Worm (Caenorhabditis elegans): Measurements from ENCODE around the gene pgl-1.

The pgl-1 gene

ce11 chrIV:6978625-6979024, 1.5 kb upstream of the pgl-1 start:
- TF ChIP-seq aha-1 (tag; optimal IDR thresholded peaks at IDR 0.05) (no peak), Y116A8C.19 (tag; optimal IDR thresholded peaks at IDR 0.05; ENCODE audit: borderline replicate concordance) (no peak), zag-1 (tag; optimal IDR thresholded peaks at IDR 0.05) (no peak), grh-1 (GFP tag; IDR thresholded peaks at IDR 0.05) (no peak), rnt-1 (tag; optimal IDR thresholded peaks at IDR 0.05) (no peak), ceh-8 (GFP tag; optimal IDR thresholded peaks at IDR 0.05) (no peak), lin-39 (tag; optimal IDR thresholded peaks at IDR 0.05) (no peak)

ce11 chrIV:6974162-6974938, 2.8 kb downstream of the pgl-1 start:
- TF ChIP-seq hpl-2 (GFP tag; optimal IDR thresholded peaks at IDR 0.05) (no peak), irx-1 (tag; optimal IDR thresholded peaks at IDR 0.05) (no peak), ztf-11 (tag; optimal IDR thresholded peaks at IDR 0.05) (no peak), zip-4 (GFP tag; optimal IDR thresholded peaks at IDR 0.05) (no peak), sox-4 (tag; optimal IDR thresholded peaks at IDR 0.05) (no peak), ztf-4 (tag; optimal IDR thresholded peaks at IDR 0.05) (no peak), pag-3 (tag; optimal IDR thresholded peaks at IDR 0.05; ENCODE audit: borderline replicate concordance, insufficient read depth) (no peak), egl-27 (tag; optimal IDR thresholded peaks at IDR 0.05) (no peak)

ce11 chrIV:6972427-6972826, 4.7 kb downstream of the pgl-1 start, which contains the start of gene nhr-249:
Gene nhr-249, minus strand, starts transcription at chrIV:6972527.
- TF ChIP-seq nhr-19 (GFP tag; conservative IDR thresholded peaks at IDR 0.05): no peak
- TF ChIP-seq ets-5 (GFP tag; IDR thresholded peaks at IDR 0.05): no peak
- no peak for TF ChIP-seq unc-30 (tag; optimal IDR thresholded peaks at IDR 0.05)
- no peak for TF ChIP-seq unc-86 (tag; optimal IDR thresholded peaks at IDR 0.05)
- no peak for TF ChIP-seq ceh-88 (GFP tag; IDR thresholded peaks at IDR 0.05)
- TF ChIP-seq snu-23 (GFP tag; optimal IDR thresholded peaks at IDR 0.05): no peak
- TF ChIP-seq elt-3 (tag; optimal IDR thresholded peaks at IDR 0.05): no peak
- TF ChIP-seq elt-2 (tag; optimal IDR thresholded peaks at IDR 0.05): no peak
- TF ChIP-seq nhr-71 (tag; optimal IDR thresholded peaks at IDR 0.05): no peak
- no peak for TF ChIP-seq jun-1 (tag; optimal IDR thresholded peaks at IDR 0.05)
- no peak for TF ChIP-seq lin-14 (GFP tag; optimal IDR thresholded peaks at IDR 0.05)
- TF ChIP-seq snpc-4 (tag; optimal IDR thresholded peaks at IDR 0.05): no peak
- TF ChIP-seq nhr-28 (tag; optimal IDR thresholded peaks at IDR 0.05): no peak
- no peak for TF ChIP-seq lir-3 (tag; optimal IDR thresholded peaks at IDR 0.05; ENCODE audit: poor library complexity)
- TF ChIP-seq pag-3 (tag; optimal IDR thresholded peaks at IDR 0.05; ENCODE audit: borderline replicate concordance, insufficient read depth): no peak
- no peak for TF ChIP-seq C34B4.2 (tag; optimal IDR thresholded peaks at IDR 0.05)
- no peak for TF ChIP-seq lsy-2 (tag; optimal IDR thresholded peaks at IDR 0.05)
- no peak for TF ChIP-seq nhr-85 (tag)

ce11 chrIV:6971213-6971612, 5.9 kb downstream of the pgl-1 start, which contains the start of gene ZK381.62:
Gene ZK381.62, minus strand, starts transcription at chrIV:6971313.
- TF ChIP-seq ceh-63 (GFP tag; optimal IDR thresholded peaks at IDR 0.05) (no peak), aly-2 (tag; optimal IDR thresholded peaks at IDR 0.05) (no peak), nhr-77 (tag; optimal IDR thresholded peaks at IDR 0.05) (no peak), lir-3 (tag; optimal IDR thresholded peaks at IDR 0.05; ENCODE audit: poor library complexity) (no peak), mab-9 (GFP tag; IDR thresholded peaks at IDR 0.05) (no peak), unc-130 (tag; optimal IDR thresholded peaks at IDR 0.05) (no peak), nhr-20 (tag; optimal IDR thresholded peaks at IDR 0.05) (no peak)

Data from whole organism, L1 larva.